Fruit fly (Drosophila melanogaster) whole organism, adult: Measurements from ENCODE around the gene Nepl4.

Source experiments
- CG11617 ChIP-seq: fragments of 200-800 bp; sonication (Bioruptor generic); optimal IDR thresholded peaks from 2 replicates; lab custom pipeline; 2017; ENCODE audit warnings: mild to moderate bottlenecking, missing biosample characterization, missing genetic modification reagents, missing genetic modification characterization
- CG12768 ChIP-seq: fragments of 200-800 bp; sonication (Bioruptor generic); optimal IDR thresholded peaks from 2 replicates; lab custom pipeline; 2017; ENCODE audit warnings: missing biosample characterization, missing genetic modification characterization, mild to moderate bottlenecking, moderate library complexity, missing genetic modification reagents
- CG14711 ChIP-seq: fragments of 200-800 bp; sonication (Bioruptor generic); optimal IDR thresholded peaks from 2 replicates; lab custom pipeline; 2018; ENCODE audit warnings: missing biosample characterization, mild to moderate bottlenecking, missing genetic modification characterization, moderate library complexity
- CG1620 ChIP-seq: fragments of 200-800 bp; sonication (Bioruptor generic); optimal IDR thresholded peaks from 2 replicates; lab custom pipeline; 2016; ENCODE audit warnings: missing biosample characterization, missing genetic modification characterization
- CG33017 ChIP-seq: fragments of 200-800 bp; sonication (Bioruptor generic); optimal IDR thresholded peaks from 2 replicates; lab custom pipeline; 2018; ENCODE audit warnings: missing biosample characterization, mild to moderate bottlenecking, missing genetic modification characterization, moderate library complexity
- CG5204 ChIP-seq: fragments of 200-800 bp; sonication (Bioruptor generic); optimal IDR thresholded peaks from 2 replicates; lab custom pipeline; 2016; ENCODE audit warnings: missing biosample characterization, missing genetic modification characterization
- CG7045 ChIP-seq: fragments of 200-800 bp; sonication (Bioruptor generic); optimal IDR thresholded peaks from 2 replicates; lab custom pipeline; 2017; ENCODE audit warnings: missing biosample characterization, mild to moderate bottlenecking, missing genetic modification characterization
- CG7101 ChIP-seq: fragments of 200-800 bp; sonication (Bioruptor generic); optimal IDR thresholded peaks from 2 replicates; lab custom pipeline; 2018; ENCODE audit warnings: missing biosample characterization, mild to moderate bottlenecking, missing genetic modification characterization, moderate library complexity
- Clk ChIP-seq: fragments of 200-800 bp; sonication (Bioruptor generic); optimal IDR thresholded peaks from 2 replicates; lab custom pipeline; 2017; ENCODE audit warnings: missing biosample characterization, missing genetic modification characterization
- Crg-1 ChIP-seq: fragments of 200-800 bp; sonication (Bioruptor generic); optimal IDR thresholded peaks from 2 replicates; lab custom pipeline; 2016; ENCODE audit warnings: missing biosample characterization, missing genetic modification characterization
- Hr96 ChIP-seq: fragments of 200-800 bp; sonication (Bioruptor generic); optimal IDR thresholded peaks from 2 replicates; lab custom pipeline; 2016; ENCODE audit warnings: missing biosample characterization, missing genetic modification characterization
- Mnt ChIP-seq: fragments of 200-800 bp; sonication (Bioruptor generic); optimal IDR thresholded peaks from 2 replicates; lab custom pipeline; 2016; ENCODE audit warnings: missing biosample characterization, mild to moderate bottlenecking, missing genetic modification characterization
- bab1 ChIP-seq: fragments of 200-800 bp; sonication (Bioruptor generic); optimal IDR thresholded peaks from 3 replicates; lab custom pipeline; 2019; ENCODE audit warnings: missing biosample characterization, mild to moderate bottlenecking, missing genetic modification characterization, moderate library complexity
- cic ChIP-seq: fragments of 200-800 bp; sonication (Bioruptor generic); optimal IDR thresholded peaks from 2 replicates; lab custom pipeline; 2017; ENCODE audit warnings: missing biosample characterization, mild to moderate bottlenecking, missing genetic modification characterization, moderate library complexity
- cnc ChIP-seq, 2 experiments: fragments of >200 bp; optimal IDR thresholded peaks; 2 replicates each; lab custom pipeline; 2017
- kay ChIP-seq: fragments of 200-800 bp; sonication (Bioruptor generic); peaks from one replicate; lab custom pipeline; 2016; ENCODE audit warnings: missing biosample characterization, missing genetic modification characterization, borderline replicate concordance
- ovo ChIP-seq: fragments of 200-800 bp; sonication (Bioruptor generic); optimal IDR thresholded peaks from 2 replicates; lab custom pipeline; 2016; ENCODE audit warnings: missing biosample characterization, missing genetic modification characterization
- pad ChIP-seq: fragments of 200-800 bp; sonication (Bioruptor generic); optimal IDR thresholded peaks from 3 replicates; lab custom pipeline; 2017; ENCODE audit warnings: missing biosample characterization, missing genetic modification characterization, mild to moderate bottlenecking, moderate library complexity, missing genetic modification reagents
- tj ChIP-seq: fragments of 200-800 bp; sonication (Bioruptor generic); optimal IDR thresholded peaks from 3 replicates; lab custom pipeline; 2017; ENCODE audit warnings: missing biosample characterization, mild to moderate bottlenecking, missing genetic modification characterization, moderate library complexity
- toe ChIP-seq: fragments of 200-800 bp; sonication (Bioruptor generic); optimal IDR thresholded peaks from 2 replicates; lab custom pipeline; 2016; ENCODE audit warnings: missing biosample characterization, missing genetic modification characterization

The Nepl4 gene

dm6 chr2L:6356686-6357362 lies 10.9 kb upstream of the Nepl4 start:
- no peak for TF ChIP-seq ovo (GFP tag; lab: Kevin White, UChicago)
- no peak for TF ChIP-seq bab1
- TF ChIP-seq tj, result no peak
- no peak for TF ChIP-seq Clk (GFP tag; lab: Kevin White, UChicago)
- TF ChIP-seq CG12768 (GFP tag; lab: Kevin White, UChicago), result no peak
- no peak for TF ChIP-seq cic (GFP tag; lab: Kevin White, UChicago)
- TF ChIP-seq Hr96 (GFP tag; lab: Kevin White, UChicago), result no peak
- TF ChIP-seq CG7101 (tag; lab: Kevin White, UChicago), result no peak
- no peak for TF ChIP-seq CG11617 (GFP tag; lab: Kevin White, UChicago)

DNA sequence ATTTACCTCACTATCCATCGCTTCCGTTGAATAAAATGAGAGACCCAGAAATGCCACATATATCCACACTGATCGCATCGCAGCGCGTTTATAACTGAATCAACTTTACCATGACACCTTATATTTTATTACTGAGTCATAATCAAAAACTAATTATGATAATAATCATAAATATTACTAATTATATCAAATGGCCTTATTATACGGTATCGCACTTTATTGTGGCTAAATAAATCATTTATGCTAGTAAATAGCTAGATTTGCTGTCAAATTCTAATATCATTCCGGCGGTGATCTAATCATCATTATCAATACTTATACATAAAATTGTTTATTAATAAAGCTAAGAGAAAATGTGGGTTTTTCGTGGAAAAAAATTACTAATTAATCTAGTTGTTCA lies 9.5 kb upstream of the Nepl4 start, which contains the start of gene CG9500:
CG9500 (minus strand) TSS at position 101 of the 400 bp plus-strand sequence.
- TF ChIP-seq bab1, result no peak
- no peak for TF ChIP-seq kay (GFP tag; lab: Kevin White, UChicago)
- TF ChIP-seq ovo (GFP tag; lab: Kevin White, UChicago), result no peak
- no peak for TF ChIP-seq CG1620 (GFP tag; lab: Kevin White, UChicago)
- no peak for TF ChIP-seq CG14711 (tag; lab: Kevin White, UChicago)
- no peak for TF ChIP-seq Mnt (GFP tag; lab: Kevin White, UChicago)

DNA sequence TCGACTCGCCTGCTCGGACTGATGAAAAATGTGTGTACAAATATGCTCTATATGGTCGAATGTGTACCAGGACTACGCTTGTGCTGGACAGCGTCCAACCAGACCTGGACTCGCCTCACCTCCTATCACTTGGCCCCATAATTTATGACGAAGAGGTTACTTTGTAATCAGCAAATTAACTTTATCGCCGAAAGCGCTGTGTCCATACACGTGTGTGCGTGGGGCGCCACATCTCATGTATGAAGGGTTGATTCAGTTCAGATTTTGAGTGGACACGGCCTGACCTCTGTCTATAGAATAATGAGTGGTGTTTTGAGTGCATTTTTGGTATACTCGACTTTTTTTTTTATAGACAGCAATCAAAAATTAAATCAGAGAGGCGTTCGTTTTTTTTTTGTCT lies 7.6 kb upstream of the Nepl4 start:
- TF ChIP-seq CG1620 (GFP tag; lab: Kevin White, UChicago), result no peak
- no peak for TF ChIP-seq CG7101 (tag; lab: Kevin White, UChicago)
- no peak for TF ChIP-seq Crg-1 (GFP tag; lab: Kevin White, UChicago)
- TF ChIP-seq CG14711 (tag; lab: Kevin White, UChicago), result no peak
- TF ChIP-seq cnc (optimal IDR thresholded peaks at IDR 0.05; lab: Kevin White, UChicago), result no peak
- no peak for TF ChIP-seq toe (GFP tag; lab: Kevin White, UChicago)
- no peak for TF ChIP-seq Hr96 (GFP tag; lab: Kevin White, UChicago)
- TF ChIP-seq Mnt (GFP tag; lab: Kevin White, UChicago), result no peak
- no peak for TF ChIP-seq cic (GFP tag; lab: Kevin White, UChicago)
- TF ChIP-seq CG7045 (GFP tag; lab: Kevin White, UChicago), result no peak
- no peak for TF ChIP-seq kay (GFP tag; lab: Kevin White, UChicago)
- TF ChIP-seq pad (GFP tag; lab: Kevin White, UChicago), result no peak
- TF ChIP-seq Clk (GFP tag; lab: Kevin White, UChicago), result no peak
- TF ChIP-seq CG12768 (GFP tag; lab: Kevin White, UChicago), result no peak
- TF ChIP-seq CG33017 (tag; lab: Kevin White, UChicago), result no peak
- TF ChIP-seq bab1, result no peak
- TF ChIP-seq ovo (GFP tag; lab: Kevin White, UChicago), result no peak
- TF ChIP-seq CG5204 (GFP tag; lab: Kevin White, UChicago), result no peak
- TF ChIP-seq CG11617 (GFP tag; lab: Kevin White, UChicago), result no peak

DNA sequence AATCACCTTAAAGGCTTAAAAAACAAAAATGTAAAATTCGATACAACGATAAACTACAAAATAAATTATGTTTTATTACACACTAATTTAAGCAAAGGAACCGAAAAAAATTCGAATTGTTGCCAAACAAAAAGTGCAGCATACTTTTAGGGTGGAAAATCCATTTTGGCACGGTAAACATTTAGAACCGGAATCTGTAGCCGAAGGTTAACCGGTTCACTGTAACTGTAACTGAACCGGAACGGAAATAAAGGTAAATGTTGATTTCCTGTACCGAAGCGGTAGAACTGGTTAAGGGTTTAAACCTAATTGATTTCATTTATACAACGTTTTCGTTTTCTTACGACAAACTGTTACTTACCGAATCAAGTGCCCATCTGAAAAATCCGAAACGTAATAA lies 758 bp upstream of the Nepl4 start:
- TF ChIP-seq CG7101 (tag; lab: Kevin White, UChicago), result no peak
- no peak for TF ChIP-seq CG1620 (GFP tag; lab: Kevin White, UChicago)

DNA sequence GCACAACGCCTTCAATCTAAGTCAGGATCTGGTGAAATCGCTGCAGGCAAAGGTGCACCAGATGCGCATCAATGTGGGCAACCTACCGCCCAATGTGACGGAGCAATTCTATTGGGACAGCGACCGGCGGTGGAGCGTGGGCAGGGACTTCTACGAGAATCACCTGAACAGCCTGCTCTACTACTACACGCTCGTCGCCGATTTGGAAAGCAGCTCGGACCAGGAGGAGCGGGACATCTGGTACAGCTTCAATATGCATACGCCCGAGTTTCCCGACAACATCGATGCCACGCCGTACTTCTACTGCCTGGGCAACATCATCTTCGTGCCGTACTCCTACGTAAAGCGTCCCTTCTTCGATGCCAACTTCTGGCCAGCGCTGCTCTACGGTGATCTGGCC lies 1.6 kb downstream of the Nepl4 start:
- TF ChIP-seq kay (GFP tag; lab: Kevin White, UChicago) (no peak), ovo (GFP tag; lab: Kevin White, UChicago) (no peak), CG7101 (tag; lab: Kevin White, UChicago) (no peak), tj (no peak), Hr96 (GFP tag; lab: Kevin White, UChicago) (no peak), pad (GFP tag; lab: Kevin White, UChicago) (no peak), CG14711 (tag; lab: Kevin White, UChicago) (no peak), CG7045 (GFP tag; lab: Kevin White, UChicago) (no peak), CG5204 (GFP tag; lab: Kevin White, UChicago) (no peak), CG11617 (GFP tag; lab: Kevin White, UChicago) (no peak), CG12768 (GFP tag; lab: Kevin White, UChicago) (no peak), toe (GFP tag; lab: Kevin White, UChicago) (no peak), cnc (optimal IDR thresholded peaks at IDR 0.05; lab: Kevin White, UChicago) (no peak), Mnt (GFP tag; lab: Kevin White, UChicago) (no peak), bab1 (no peak), CG33017 (tag; lab: Kevin White, UChicago) (no peak), CG1620 (GFP tag; lab: Kevin White, UChicago) (no peak), Crg-1 (GFP tag; lab: Kevin White, UChicago) (no peak)

DNA sequence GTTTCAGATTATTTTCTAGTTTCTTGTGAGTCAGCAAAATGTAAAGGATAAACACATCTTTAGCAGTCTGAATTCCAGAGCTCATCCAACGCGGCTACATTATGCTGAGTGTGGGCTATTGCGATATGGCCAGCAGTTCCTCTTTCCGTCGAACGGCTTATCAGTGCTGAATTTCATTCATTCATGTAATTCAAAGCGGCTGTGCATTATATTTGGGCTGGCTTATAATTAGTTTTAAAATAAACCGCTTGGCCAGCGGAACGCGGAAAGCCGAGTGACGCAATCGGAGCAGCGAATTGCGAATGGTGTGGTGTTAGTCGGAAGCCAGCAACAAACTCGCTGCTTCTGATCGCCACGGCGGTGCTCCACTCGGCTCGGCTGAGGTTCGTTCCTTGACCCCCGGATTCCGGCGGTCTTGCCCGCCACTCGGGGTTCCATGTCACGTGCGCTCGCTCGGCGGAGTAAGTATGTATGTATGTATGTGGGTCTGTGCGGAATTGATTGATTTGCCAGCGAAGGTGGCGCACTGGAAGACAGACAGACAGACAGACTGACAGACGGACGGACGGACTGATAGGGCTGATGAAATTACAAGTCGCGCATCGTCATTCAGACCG lies 3.5 kb downstream of the Nepl4 start:
- TF ChIP-seq bab1 (peak; percentile 35), Mnt (GFP tag; lab: Kevin White, UChicago) (no peak), tj (peak; percentile 97)
